Worm (Caenorhabditis elegans): ENCODE results near the gene R07E5.19.
"Not testable (repeated sequence)": the region's sequence is repeated elsewhere in the genome, so short reads cannot be mapped to it uniquely, and the experiment has no call there.

Gene R07E5.19

DNA sequence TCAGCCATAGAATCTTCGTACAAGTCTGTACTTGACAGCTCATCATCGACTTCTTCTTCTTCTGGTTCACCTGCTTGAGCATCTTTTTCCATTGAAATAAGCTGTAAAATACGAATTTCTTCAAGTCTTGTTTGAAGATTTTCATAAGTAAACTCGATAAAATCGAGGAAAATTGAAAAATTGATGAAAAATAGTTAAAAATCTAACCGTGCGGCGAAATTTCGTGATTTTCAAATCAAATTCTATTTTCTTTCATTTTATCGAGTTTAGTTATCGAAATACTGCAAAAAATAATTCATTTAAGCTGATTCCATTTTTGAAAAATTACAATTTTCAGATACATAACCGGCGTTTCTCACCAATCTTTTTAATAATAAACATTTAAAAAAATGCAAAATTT lies 2.7 kb downstream of the R07E5.19 start, which contains the start of gene R07E5.11:
R07E5.11 (minus strand) TSS at position 101 of the 400 bp plus-strand sequence.
- TF ChIP-seq dmd-8 (GFP tag; IDR thresholded peaks at IDR 0.05) = no peak
- TF ChIP-seq spr-1 (tag; optimal IDR thresholded peaks at IDR 0.05) = no peak
- TF ChIP-seq hlh-11 (tag; optimal IDR thresholded peaks at IDR 0.05) = no peak
- no peak for TF ChIP-seq Y48G9A.11 (GFP tag; IDR thresholded peaks at IDR 0.05)
- no peak for TF ChIP-seq ceh-44 (GFP tag; IDR thresholded peaks at IDR 0.05)
- TF ChIP-seq spr-3 (GFP tag; optimal IDR thresholded peaks at IDR 0.05) = no peak
- TF ChIP-seq lin-38 (GFP tag; IDR thresholded peaks at IDR 0.05) = no peak
- no peak for TF ChIP-seq ceh-28 (tag; optimal IDR thresholded peaks at IDR 0.05)

DNA sequence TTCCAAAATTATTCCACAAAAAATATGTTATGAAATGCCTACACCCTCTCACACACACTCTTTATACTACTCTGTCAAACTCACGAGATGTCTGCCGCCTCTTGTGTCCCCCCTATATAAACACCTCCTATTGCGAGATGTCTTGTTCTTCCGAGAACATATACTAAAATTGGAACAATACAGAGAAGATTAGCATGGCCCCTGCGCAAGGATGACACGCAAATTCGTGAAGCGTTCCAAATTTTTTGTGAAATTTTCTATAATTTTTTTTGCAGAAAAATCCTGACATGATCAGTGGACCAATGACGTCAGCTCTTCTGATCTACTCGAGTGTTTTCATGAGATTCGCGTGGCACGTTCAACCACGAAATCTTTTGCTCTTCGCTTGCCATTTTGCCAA lies 3.8 kb downstream of the R07E5.19 start:
- peak; percentile 38 for TF ChIP-seq spr-3 (GFP tag; optimal IDR thresholded peaks at IDR 0.05)
- TF ChIP-seq hlh-30 (tag; optimal IDR thresholded peaks at IDR 0.05; ENCODE audit: insufficient read depth) = peak; percentile 36
- TF ChIP-seq D1046.2 (GFP tag; IDR thresholded peaks at IDR 0.05) = peak; percentile 63; the same call in 1 of the 2 replicates
- peak; percentile 47 for TF ChIP-seq ztf-7 (tag; optimal IDR thresholded peaks at IDR 0.05)
- TF ChIP-seq lin-29 (GFP tag; IDR thresholded peaks at IDR 0.05) = peak; percentile 26; the same call in 1 of the 2 replicates
- peak in 1 of 2 experiments; percentile 38 for TF ChIP-seq hif-1 (tag; optimal IDR thresholded peaks at IDR 0.05)
- TF ChIP-seq ctbp-1 (GFP tag; IDR thresholded peaks at IDR 0.05) = peak; percentile 75
- peak; percentile 82 for TF ChIP-seq ceh-20 (GFP tag; IDR thresholded peaks at IDR 0.05)
- peak; percentile 41 for TF ChIP-seq dpl-1 (GFP tag; optimal IDR thresholded peaks at IDR 0.05)
- TF ChIP-seq mes-2 (tag; optimal IDR thresholded peaks at IDR 0.05; ENCODE audit: poor library complexity, severe bottlenecking) = peak; percentile 67
- TF ChIP-seq T20F7.1 (GFP tag; optimal IDR thresholded peaks at IDR 0.05) = peak; percentile 28
- TF ChIP-seq Y105C5A.15 (GFP tag; IDR thresholded peaks at IDR 0.05) = peak; percentile 79; the same call in 1 of the 2 replicates
- TF ChIP-seq saeg-2 (GFP tag; IDR thresholded peaks at IDR 0.05) = peak; percentile 56; the same call in 1 of the 2 replicates
- peak; percentile 74; the same call in 1 of the 2 replicates for TF ChIP-seq zfp-3 (GFP tag; conservative IDR thresholded peaks at IDR 0.05)
- peak; percentile 30; the same call in 1 of the 2 replicates for TF ChIP-seq dmd-9 (GFP tag; IDR thresholded peaks at IDR 0.05)
- peak; percentile 87 for TF ChIP-seq hmg-1.1 (GFP tag; IDR thresholded peaks at IDR 0.05)
- peak; percentile 84 for TF ChIP-seq T26A8.4 (GFP tag; IDR thresholded peaks at IDR 0.05)
- peak; percentile 12 for TF ChIP-seq spr-1 (tag; optimal IDR thresholded peaks at IDR 0.05)
- 0 out of 2 replicates have a peak, but pooled peaks have one; percentile 16 for TF ChIP-seq daf-8 (GFP tag; IDR thresholded peaks at IDR 0.05)
- peak; percentile 68 for TF ChIP-seq snpc-1.2 (GFP tag; IDR thresholded peaks at IDR 0.05)
- peak; percentile 83 for TF ChIP-seq aha-1 (tag)
- peak in 1 of 2 experiments; percentile 13 for TF ChIP-seq daf-16 (GFP tag; optimal IDR thresholded peaks at IDR 0.05)
- TF ChIP-seq daf-16 (tag; optimal IDR thresholded peaks at IDR 0.05) = peak; percentile 7
- TF ChIP-seq hlh-11 (tag; optimal IDR thresholded peaks at IDR 0.05) = peak; percentile 20
- TF ChIP-seq nhr-42 (GFP tag; IDR thresholded peaks at IDR 0.05) = 0 out of 2 replicates have a peak, but pooled peaks have one; percentile 7
- TF ChIP-seq gei-8 (GFP tag; optimal IDR thresholded peaks at IDR 0.05) = peak; percentile 38
- TF ChIP-seq snpc-4 (tag; optimal IDR thresholded peaks at IDR 0.05) = peak; percentile 90
- 0 out of 4 replicates have a peak, but pooled peaks have one; percentile 16 to 33 for TF ChIP-seq madf-5 (GFP tag; IDR thresholded peaks at IDR 0.05)
- TF ChIP-seq mep-1 (tag; optimal IDR thresholded peaks at IDR 0.05) = peak; percentile 56
- peak; percentile 46 for TF ChIP-seq dve-1 (tag; optimal IDR thresholded peaks at IDR 0.05; ENCODE audit: insufficient read depth)
- peak; percentile 65 for TF ChIP-seq rbr-2 (tag; optimal IDR thresholded peaks at IDR 0.05)
- 0 out of 2 replicates have a peak, but pooled peaks have one; percentile 60 for TF ChIP-seq F26F4.8 (GFP tag; conservative IDR thresholded peaks at IDR 0.05)
- TF ChIP-seq nhr-48 (tag; optimal IDR thresholded peaks at IDR 0.05) = peak; percentile 38
- peak; percentile 80 for TF ChIP-seq lin-38 (GFP tag; IDR thresholded peaks at IDR 0.05)
- TF ChIP-seq dmd-6 (GFP tag; IDR thresholded peaks at IDR 0.05) = peak; percentile 69
- TF ChIP-seq pha-4 (GFP tag; IDR thresholded peaks at IDR 0.05) = peak; percentile 76
- not testable (repeated sequence) for TF ChIP-seq pha-4 (tag; optimal IDR thresholded peaks at IDR 0.05)
- TF ChIP-seq Y75B8A.6 (GFP tag; IDR thresholded peaks at IDR 0.05) = 0 out of 2 replicates have a peak, but pooled peaks have one; percentile 50
- TF ChIP-seq tra-1 (GFP tag; IDR thresholded peaks at IDR 0.05) = peak; percentile 51; the same call in 1 of the 2 replicates
- TF ChIP-seq vab-7 (GFP tag; IDR thresholded peaks at IDR 0.05) = peak; percentile 68
- peak; percentile 39; the same call in 1 of the 2 replicates for TF ChIP-seq ZK337.2 (GFP tag; IDR thresholded peaks at IDR 0.05)
- TF ChIP-seq arid-1 (GFP tag; conservative IDR thresholded peaks at IDR 0.05) = peak; percentile 62
- peak; percentile 46; the same call in 1 of the 2 replicates for TF ChIP-seq lin-1 (GFP tag; IDR thresholded peaks at IDR 0.05)

All from whole organism, L4 larva.